Worm (Caenorhabditis elegans): ENCODE results near the gene madf-9.

ce11 chrIV:3655896-3656295 is 19.0 kb downstream of the madf-9 start:
- TF ChIP-seq fos-1 (tag; optimal IDR thresholded peaks at IDR 0.05) (no peak), zag-1 (tag; optimal IDR thresholded peaks at IDR 0.05) (no peak), ztf-4 (tag; optimal IDR thresholded peaks at IDR 0.05) (no peak), ceh-82 (tag; optimal IDR thresholded peaks at IDR 0.05) (no peak), unc-39 (tag; optimal IDR thresholded peaks at IDR 0.05) (no peak), aly-2 (tag; optimal IDR thresholded peaks at IDR 0.05) (no peak), nhr-25 (tag; optimal IDR thresholded peaks at IDR 0.05) (no peak), R02D3.7 (tag; optimal IDR thresholded peaks at IDR 0.05) (no peak), daf-12 (tag; optimal IDR thresholded peaks at IDR 0.05) (no peak)
